Comparison of ENCODE assay signal across 2 worm cellular contexts in genomic region chrII:9072769-9073168, ce11.
TF ChIP-seq lines count a peak whose summit lies in the region.

No protein-coding gene starts in this region.

TF ChIP-seq in whole organism, L1 larva, 84 proteins besides CTCF, POLR2A, EP300 and RAD21:
- TF ChIP-seq dsc-1 (tag; optimal IDR thresholded peaks at IDR 0.05; lab: Kevin White, UChicago) (peak; percentile 6), elt-3 (tag; optimal IDR thresholded peaks at IDR 0.05; lab: Kevin White, UChicago) (no peak), blmp-1 (tag; optimal IDR thresholded peaks at IDR 0.05; lab: Kevin White, UChicago) (peak; percentile 72)

TF ChIP-seq in whole organism, L2 larva, 48 proteins besides CTCF, POLR2A, EP300 and RAD21:
- TF ChIP-seq egl-27 (tag; optimal IDR thresholded peaks at IDR 0.05; lab: Kevin White, UChicago), result peak; percentile 7
- peak; percentile 46 for TF ChIP-seq blmp-1 (tag; optimal IDR thresholded peaks at IDR 0.05; lab: Kevin White, UChicago; ENCODE audit: insufficient read depth)
- no peak for TF ChIP-seq sem-4 (tag; optimal IDR thresholded peaks at IDR 0.05; lab: Kevin White, UChicago)
- TF ChIP-seq nhr-23 (tag; optimal IDR thresholded peaks at IDR 0.05; lab: Kevin White, UChicago), result no peak
- TF ChIP-seq nhr-6 (tag; optimal IDR thresholded peaks at IDR 0.05; lab: Kevin White, UChicago), result no peak

Comparison
In these comparisons a context has a peak if more than half of its experiments do, and no peak if none do; other contexts are left out.
1. Of the 22 proteins assayed by ChIP-seq in both whole organism, L1 larva and whole organism, L2 larva: peak only in whole organism, L1 larva: none; only in whole organism, L2 larva: egl-27; in both: blmp-1; in neither: 20.